Fruit fly (Drosophila melanogaster) whole organism, embryonic: Measurements from ENCODE around the gene CG12301.

Source experiments
- CG16863 ChIP-seq: fragments of 200-800 bp; sonication (Bioruptor generic); optimal IDR thresholded peaks from 3 replicates; lab custom pipeline; 2016; ENCODE audit warnings: missing biosample characterization, missing genetic modification characterization
- CG4282 ChIP-seq: fragments of 200-800 bp; sonication (Bioruptor generic); optimal IDR thresholded peaks from 2 replicates; lab custom pipeline; 2016; ENCODE audit warnings: missing biosample characterization, missing genetic modification characterization
- Hr51 ChIP-seq, 2 experiments: fragments of 200-800 bp; sonication (Bioruptor generic); optimal IDR thresholded peaks; 2 replicates in 1 of 2; 3 replicates in 1 of 2; lab custom pipeline; 2016 to 2018; ENCODE audit warnings: missing biosample characterization in 2 of 2, missing genetic modification characterization in 2 of 2, mild to moderate bottlenecking in 1 of 2, moderate library complexity in 1 of 2
- NK7.1 ChIP-seq: fragments of 200-800 bp; sonication (Bioruptor generic); optimal IDR thresholded peaks from 3 replicates; lab custom pipeline; 2016; ENCODE audit warnings: missing biosample characterization, missing genetic modification characterization
- Sin3A ChIP-seq: fragments of >200 bp; optimal IDR thresholded peaks from 2 replicates; lab custom pipeline; 2018

- TF ChIP-seq NK7.1 (no peak), Sin3A (lab: Kevin White, UChicago) (no peak), Hr51 (GFP tag; optimal IDR thresholded peaks at IDR 0.05; lab: Kevin White, UChicago) (no peak), CG16863 (GFP tag; lab: Kevin White, UChicago) (no peak), CG4282 (GFP tag; lab: Kevin White, UChicago) (no peak)
Observed at dm6 chr3L:15589746-15590145, 9.1 kb downstream of the CG12301 start.
